Comparison of ENCODE assay signal across 4 worm cellular contexts in the genomic region with DNA sequence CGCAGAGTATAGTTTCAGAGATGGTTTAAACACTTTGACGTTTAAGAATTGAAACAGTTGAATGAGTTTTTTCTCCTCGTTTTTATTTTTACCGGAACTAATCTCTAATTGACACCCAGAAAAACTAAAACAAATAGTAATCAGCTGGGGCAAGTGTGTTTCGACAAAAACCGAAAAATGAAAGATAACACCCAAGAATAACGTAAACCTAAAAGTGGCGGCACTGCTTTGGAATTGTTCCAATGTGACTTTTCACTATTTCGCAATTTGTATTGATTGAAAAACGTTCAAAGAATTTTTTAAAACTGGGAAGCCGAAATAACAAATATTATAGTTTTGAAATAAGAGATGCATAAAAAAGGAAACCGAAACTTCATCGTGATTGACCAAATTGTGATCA.
A peak's percentile ranks its signal among the peaks of the same experiment; 100 is the strongest.
TF ChIP-seq lines count a peak whose summit lies in the region.

No protein-coding gene starts in this region.

TF ChIP-seq in whole organism, L2 larva, 48 proteins besides CTCF, POLR2A, EP300 and RAD21:
- TF ChIP-seq fos-1 (tag; optimal IDR thresholded peaks at IDR 0.05; lab: Kevin White, UChicago) (peak; percentile 15), crh-2 (tag; optimal IDR thresholded peaks at IDR 0.05; lab: Kevin White, UChicago) (no peak)

TF ChIP-seq in whole organism, L3 larva, 47 proteins besides CTCF, POLR2A, EP300 and RAD21:
- TF ChIP-seq elt-2 (tag; optimal IDR thresholded peaks at IDR 0.05; lab: Kevin White, UChicago) (peak; percentile 51), nhr-12 (tag; optimal IDR thresholded peaks at IDR 0.05; lab: Kevin White, UChicago) (no peak), pha-4 (tag; optimal IDR thresholded peaks at IDR 0.05; lab: Kevin White, UChicago) (peak; percentile 33), ztf-11 (tag; optimal IDR thresholded peaks at IDR 0.05; lab: Kevin White, UChicago) (no peak), daf-12 (tag; optimal IDR thresholded peaks at IDR 0.05; lab: Kevin White, UChicago) (no peak), fkh-2 (tag; optimal IDR thresholded peaks at IDR 0.05; lab: Kevin White, UChicago) (no peak)

TF ChIP-seq in whole organism, L4 larva, 104 proteins besides CTCF, POLR2A, EP300 and RAD21:
- TF ChIP-seq gei-8 (GFP tag; optimal IDR thresholded peaks at IDR 0.05; lab: Kevin White, UChicago) (no peak), dve-1 (tag; optimal IDR thresholded peaks at IDR 0.05; lab: Kevin White, UChicago; ENCODE audit: insufficient read depth) (no peak), ZK337.2 (GFP tag; IDR thresholded peaks at IDR 0.05; lab: Robert Waterston, UW) (no peak), Y48G9A.11 (GFP tag; IDR thresholded peaks at IDR 0.05; lab: Robert Waterston, UW) (no peak), egl-43 (GFP tag; IDR thresholded peaks at IDR 0.05; lab: Robert Waterston, UW) (no peak), nhr-237 (tag; optimal IDR thresholded peaks at IDR 0.05; lab: Kevin White, UChicago) (no peak), hif-1 (tag; optimal IDR thresholded peaks at IDR 0.05; lab: Kevin White, UChicago) (no peak), dmd-6 (GFP tag; IDR thresholded peaks at IDR 0.05; lab: Robert Waterston, UW) (peak; percentile 20; the same call in 1 of the 2 replicates), pqm-1 (tag; optimal IDR thresholded peaks at IDR 0.05; lab: Kevin White, UChicago) (peak; percentile 24), T20F7.1 (GFP tag; optimal IDR thresholded peaks at IDR 0.05; lab: Kevin White, UChicago) (no peak), dmd-9 (GFP tag; IDR thresholded peaks at IDR 0.05; lab: Robert Waterston, UW) (no peak), daf-16 (GFP tag; optimal IDR thresholded peaks at IDR 0.05; lab: Kevin White, UChicago) (no peak), daf-16 (tag; optimal IDR thresholded peaks at IDR 0.05; lab: Kevin White, UChicago) (peak; percentile 74), Y75B8A.6 (GFP tag; IDR thresholded peaks at IDR 0.05; lab: Robert Waterston, UW) (no peak), nhr-102 (tag; optimal IDR thresholded peaks at IDR 0.05; lab: Kevin White, UChicago) (no peak), unc-39 (tag; optimal IDR thresholded peaks at IDR 0.05; lab: Kevin White, UChicago) (no peak), pha-4 (GFP tag; IDR thresholded peaks at IDR 0.05; lab: Robert Waterston, UW) (no peak), pha-4 (tag; optimal IDR thresholded peaks at IDR 0.05; lab: Kevin White, UChicago) (no peak), nhr-28 (tag; optimal IDR thresholded peaks at IDR 0.05; lab: Kevin White, UChicago) (peak; percentile 33)
TF ChIP-seq in whole organism, L4 larva: peak in this region for 4.

TF ChIP-seq in whole organism, young adult, 124 proteins besides CTCF, POLR2A, EP300 and RAD21:
- TF ChIP-seq unc-62 (GFP tag; optimal IDR thresholded peaks at IDR 0.05; lab: Kevin White, UChicago) (peak; percentile 7), atf-7 (tag; optimal IDR thresholded peaks at IDR 0.05; lab: Kevin White, UChicago) (no peak), cebp-1 (GFP tag; IDR thresholded peaks at IDR 0.05; lab: Robert Waterston, UW) (peak; percentile 90), cebp-1 (tag; optimal IDR thresholded peaks at IDR 0.05; lab: Kevin White, UChicago) (peak; percentile 91), madf-6 (GFP tag; IDR thresholded peaks at IDR 0.05; lab: Robert Waterston, UW) (no peak), nhr-80 (tag; optimal IDR thresholded peaks at IDR 0.05; lab: Kevin White, UChicago) (peak; percentile 21), rcor-1 (GFP tag; IDR thresholded peaks at IDR 0.05; lab: Robert Waterston, UW) (no peak)
